Fruit fly (Drosophila melanogaster) whole organism, embryonic: ENCODE results near the gene upSET.

Experiments used
- ATbp ChIP-seq: fragments of 200-800 bp; sonication (Bioruptor generic); optimal IDR thresholded peaks from 2 replicates; lab custom pipeline; 2017; ENCODE audit warnings: missing biosample characterization, mild to moderate bottlenecking, missing genetic modification characterization, missing genetic modification reagents
- Abd-B ChIP-seq: fragments of 200-800 bp; sonication (Bioruptor generic); optimal IDR thresholded peaks from 2 replicates; lab custom pipeline; 2018; ENCODE audit warnings: missing biosample characterization, mild to moderate bottlenecking, missing genetic modification characterization, moderate library complexity
- Adf1 ChIP-seq: fragments of 200-800 bp; sonication (Bioruptor generic); IDR thresholded peaks from 2 replicates; pipeline ENCODE4 v1.3.6; 2022; ENCODE audit warnings: missing biosample characterization, missing genetic modification characterization
- Asciz ChIP-seq: fragments of 200-800 bp; sonication (Bioruptor generic); optimal IDR thresholded peaks from 2 replicates; lab custom pipeline; 2017; ENCODE audit warnings: missing biosample characterization, mild to moderate bottlenecking, missing genetic modification characterization, missing genetic modification reagents
- Atf3 ChIP-seq: fragments of 200-800 bp; sonication (Bioruptor generic); optimal IDR thresholded peaks from 3 replicates; lab custom pipeline; 2016; ENCODE audit warnings: missing biosample characterization, missing genetic modification characterization
- Awh ChIP-seq: fragments of 200-800 bp; sonication (Bioruptor generic); IDR thresholded peaks from 2 replicates; pipeline ENCODE4, ENCODE4 v1.3.6; 2022; ENCODE audit warnings: missing biosample characterization, missing genetic modification characterization
- CG11398 ChIP-seq: fragments of 200-800 bp; sonication (Bioruptor generic); optimal IDR thresholded peaks from 2 replicates; lab custom pipeline; 2016; ENCODE audit warnings: missing biosample characterization, missing genetic modification characterization
- CG13287 ChIP-seq: fragments of 200-800 bp; sonication (Bioruptor generic); IDR thresholded peaks from 2 replicates; pipeline ENCODE4 v1.3.6; 2022; ENCODE audit warnings: missing biosample characterization, missing genetic modification characterization; ENCODE audit not compliant: partially characterized antibody
- CG13894 ChIP-seq: fragments of 200-800 bp; sonication (Bioruptor generic); optimal IDR thresholded peaks from 3 replicates; lab custom pipeline; 2018; ENCODE audit warnings: missing biosample characterization, mild to moderate bottlenecking, missing genetic modification characterization, moderate library complexity
- CG14014 ChIP-seq: fragments of 200-800 bp; sonication (Bioruptor generic); IDR thresholded peaks from 2 replicates; pipeline ENCODE4 v1.3.6; 2022; ENCODE audit warnings: missing biosample characterization, missing genetic modification characterization
- CG15479 ChIP-seq: fragments of 200-800 bp; sonication (Bioruptor generic); optimal IDR thresholded peaks from 3 replicates; lab custom pipeline; 2019; ENCODE audit warnings: missing biosample characterization, mild to moderate bottlenecking, missing genetic modification characterization, moderate library complexity
- CG17186 ChIP-seq: fragments of 200-800 bp; sonication (Bioruptor generic); optimal IDR thresholded peaks from 3 replicates; lab custom pipeline; 2017; ENCODE audit warnings: missing biosample characterization, missing genetic modification reagents, missing genetic modification characterization
- CG17385 ChIP-seq: fragments of 200-800 bp; sonication (Bioruptor generic); optimal IDR thresholded peaks from 3 replicates; lab custom pipeline; 2018; ENCODE audit warnings: missing biosample characterization, mild to moderate bottlenecking, missing genetic modification characterization
- CG17829 ChIP-seq: fragments of 200-800 bp; optimal IDR thresholded peaks from 2 replicates; lab custom pipeline; 2019; ENCODE audit warnings: missing biosample characterization, mild to moderate bottlenecking, missing genetic modification characterization, moderate library complexity
- CG1832 ChIP-seq: fragments of 200-800 bp; sonication (Bioruptor generic); optimal IDR thresholded peaks from 2 replicates; lab custom pipeline; 2017; ENCODE audit warnings: missing biosample characterization, mild to moderate bottlenecking, missing genetic modification characterization, inconsistent platforms
- CG18599 ChIP-seq: fragments of 200-800 bp; sonication (Bioruptor generic); optimal IDR thresholded peaks from 3 replicates; lab custom pipeline; 2017; ENCODE audit warnings: missing biosample characterization, missing genetic modification characterization, mild to moderate bottlenecking, moderate library complexity, missing genetic modification reagents
- CG2120 ChIP-seq: fragments of 200-800 bp; sonication (Bioruptor generic); optimal IDR thresholded peaks from 3 replicates; lab custom pipeline; 2016; ENCODE audit warnings: missing biosample characterization, missing genetic modification characterization
- CG30020 ChIP-seq: fragments of 200-800 bp; optimal IDR thresholded peaks from 2 replicates; lab custom pipeline; 2019; ENCODE audit warnings: missing biosample characterization, mild to moderate bottlenecking, missing genetic modification characterization, moderate library complexity
- CG31441 ChIP-seq: fragments of 200-800 bp; sonication (Bioruptor generic); IDR thresholded peaks from 2 replicates; pipeline ENCODE4 v1.3.6; 2022; ENCODE audit warnings: missing biosample characterization, missing genetic modification characterization
- CG33213 ChIP-seq: fragments of 200-800 bp; sonication (Bioruptor generic); optimal IDR thresholded peaks from 3 replicates; lab custom pipeline; 2016; ENCODE audit warnings: missing biosample characterization, missing genetic modification characterization
- CG4360 ChIP-seq: fragments of 200-800 bp; sonication (Bioruptor generic); IDR thresholded peaks from 2 replicates; pipeline ENCODE4 v1.3.6; 2022; ENCODE audit warnings: missing biosample characterization, missing genetic modification characterization
- CG5953 ChIP-seq: fragments of 200-800 bp; sonication (Bioruptor generic); IDR thresholded peaks from 2 replicates; pipeline ENCODE4 v1.3.6; 2022; ENCODE audit warnings: missing biosample characterization, missing genetic modification characterization
- CG6254 ChIP-seq: fragments of 200-800 bp; sonication (Bioruptor generic); optimal IDR thresholded peaks from 3 replicates; lab custom pipeline; 2017; ENCODE audit warnings: mild to moderate bottlenecking, missing biosample characterization, missing genetic modification reagents, missing genetic modification characterization
- CG8478 ChIP-seq: fragments of >200 bp; optimal IDR thresholded peaks from 2 replicates; lab custom pipeline; 2018
- CG9215 ChIP-seq: fragments of 200-800 bp; sonication (Bioruptor generic); IDR thresholded peaks from 2 replicates; pipeline ENCODE4 v1.3.6; 2022; ENCODE audit warnings: missing biosample characterization, missing genetic modification characterization
- CG9817 ChIP-seq: fragments of 200-800 bp; sonication (Bioruptor generic); optimal IDR thresholded peaks from 2 replicates; lab custom pipeline; 2018; ENCODE audit warnings: missing biosample characterization, mild to moderate bottlenecking, missing genetic modification characterization, moderate library complexity
- Dek ChIP-seq: fragments of 200-800 bp; sonication (Bioruptor generic); optimal IDR thresholded peaks from 3 replicates; lab custom pipeline; 2019; ENCODE audit warnings: missing biosample characterization, mild to moderate bottlenecking, missing genetic modification characterization, moderate library complexity
- Ets65A ChIP-seq: fragments of 200-800 bp; sonication (Bioruptor generic); peaks from one replicate; lab custom pipeline; 2016; ENCODE audit warnings: missing biosample characterization, missing genetic modification characterization
- Gsc ChIP-seq: fragments of 200-800 bp; sonication (Bioruptor generic); IDR thresholded peaks from 2 replicates; pipeline ENCODE4 v1.3.6; 2022; ENCODE audit warnings: missing biosample characterization, missing genetic modification characterization
- MBD-R2 ChIP-seq: fragments of 200-800 bp; sonication (Bioruptor generic); IDR thresholded peaks from 2 replicates; pipeline ENCODE4 v1.3.6; 2022; ENCODE audit warnings: missing biosample characterization, missing genetic modification characterization
- Six4 ChIP-seq: fragments of 200-800 bp; sonication (Bioruptor generic); optimal IDR thresholded peaks from 2 replicates; lab custom pipeline; 2016; ENCODE audit warnings: missing biosample characterization, missing genetic modification characterization
- caup ChIP-seq: fragments of 200-800 bp; sonication (Bioruptor generic); optimal IDR thresholded peaks from 3 replicates; lab custom pipeline; 2017; ENCODE audit warnings: missing biosample characterization, mild to moderate bottlenecking, missing genetic modification characterization, moderate library complexity; ENCODE audit not compliant: severe bottlenecking
- chinmo ChIP-seq: fragments of 200-800 bp; sonication (Bioruptor generic); IDR thresholded peaks from 4 replicates; pipeline ENCODE4 v1.3.6; 2022; ENCODE audit warnings: missing biosample characterization, missing genetic modification characterization; ENCODE audit not compliant: partially characterized antibody
- emc ChIP-seq: fragments of 200-800 bp; sonication (Bioruptor generic); optimal IDR thresholded peaks from 2 replicates; lab custom pipeline; 2016; ENCODE audit warnings: missing biosample characterization, missing genetic modification characterization
- inv ChIP-seq: fragments of 200-800 bp; sonication (Bioruptor generic); IDR thresholded peaks from 2 replicates; pipeline ENCODE4 v1.3.6; 2022; ENCODE audit warnings: missing biosample characterization, missing genetic modification characterization; ENCODE audit not compliant: partially characterized antibody
- knrl ChIP-seq: fragments of 200-800 bp; sonication (Bioruptor generic); IDR thresholded peaks from 3 replicates; pipeline ENCODE4 v1.3.6; 2022; ENCODE audit warnings: missing biosample characterization, missing genetic modification characterization; ENCODE audit not compliant: partially characterized antibody
- lab ChIP-seq: fragments of 200-800 bp; sonication (Bioruptor generic); optimal IDR thresholded peaks from 3 replicates; lab custom pipeline; 2017; ENCODE audit warnings: missing biosample characterization, missing genetic modification characterization, mild to moderate bottlenecking, moderate library complexity, missing genetic modification reagents
- lilli ChIP-seq: fragments of 200-800 bp; sonication (Bioruptor generic); optimal IDR thresholded peaks from 3 replicates; lab custom pipeline; 2016; ENCODE audit warnings: missing biosample characterization, missing genetic modification characterization
- maf-S ChIP-seq: fragments of 200-800 bp; sonication (Bioruptor generic); optimal IDR thresholded peaks from 2 replicates; lab custom pipeline; 2016; ENCODE audit warnings: missing biosample characterization, missing genetic modification characterization
- nau ChIP-seq: fragments of 200-800 bp; sonication (Bioruptor generic); optimal IDR thresholded peaks from 3 replicates; lab custom pipeline; 2017; ENCODE audit warnings: missing biosample characterization, mild to moderate bottlenecking, missing genetic modification characterization, missing genetic modification reagents
- nom ChIP-seq: fragments of 200-800 bp; sonication (Bioruptor generic); optimal IDR thresholded peaks from 2 replicates; lab custom pipeline; 2017; ENCODE audit warnings: missing biosample characterization, missing genetic modification characterization, mild to moderate bottlenecking, moderate library complexity, missing genetic modification reagents
- peb ChIP-seq: fragments of 200-800 bp; sonication (Bioruptor generic); IDR thresholded peaks from 2 replicates; pipeline ENCODE4 v1.3.6; 2022; ENCODE audit warnings: missing biosample characterization, missing genetic modification characterization
- ro ChIP-seq: fragments of 200-800 bp; sonication (Bioruptor generic); IDR thresholded peaks from 2 replicates; pipeline ENCODE4 v1.3.6; 2022; ENCODE audit warnings: missing biosample characterization, missing genetic modification characterization
- sd ChIP-seq: fragments of 200-800 bp; sonication (Bioruptor generic); optimal IDR thresholded peaks from 3 replicates; lab custom pipeline; 2018; ENCODE audit warnings: missing biosample characterization, mild to moderate bottlenecking, missing genetic modification characterization, moderate library complexity
- tap ChIP-seq: fragments of 200-800 bp; optimal IDR thresholded peaks from 3 replicates; lab custom pipeline; 2019; ENCODE audit warnings: missing biosample characterization, mild to moderate bottlenecking, missing genetic modification characterization, moderate library complexity
- usp ChIP-seq: fragments of >200 bp; optimal IDR thresholded peaks from 2 replicates; lab custom pipeline; 2017; ENCODE audit warnings: missing biosample characterization, missing genetic modification characterization
- vnd ChIP-seq: fragments of 200-800 bp; sonication (Bioruptor generic); IDR thresholded peaks from 3 replicates; pipeline ENCODE4 v1.3.6; 2022; ENCODE audit warnings: missing biosample characterization, missing genetic modification characterization; ENCODE audit not compliant: partially characterized antibody
- zen ChIP-seq: fragments of 200-800 bp; sonication (Bioruptor generic); optimal IDR thresholded peaks from 3 replicates; lab custom pipeline; 2018; ENCODE audit warnings: missing biosample characterization, mild to moderate bottlenecking, missing genetic modification characterization, moderate library complexity

Gene upSET

DNA sequence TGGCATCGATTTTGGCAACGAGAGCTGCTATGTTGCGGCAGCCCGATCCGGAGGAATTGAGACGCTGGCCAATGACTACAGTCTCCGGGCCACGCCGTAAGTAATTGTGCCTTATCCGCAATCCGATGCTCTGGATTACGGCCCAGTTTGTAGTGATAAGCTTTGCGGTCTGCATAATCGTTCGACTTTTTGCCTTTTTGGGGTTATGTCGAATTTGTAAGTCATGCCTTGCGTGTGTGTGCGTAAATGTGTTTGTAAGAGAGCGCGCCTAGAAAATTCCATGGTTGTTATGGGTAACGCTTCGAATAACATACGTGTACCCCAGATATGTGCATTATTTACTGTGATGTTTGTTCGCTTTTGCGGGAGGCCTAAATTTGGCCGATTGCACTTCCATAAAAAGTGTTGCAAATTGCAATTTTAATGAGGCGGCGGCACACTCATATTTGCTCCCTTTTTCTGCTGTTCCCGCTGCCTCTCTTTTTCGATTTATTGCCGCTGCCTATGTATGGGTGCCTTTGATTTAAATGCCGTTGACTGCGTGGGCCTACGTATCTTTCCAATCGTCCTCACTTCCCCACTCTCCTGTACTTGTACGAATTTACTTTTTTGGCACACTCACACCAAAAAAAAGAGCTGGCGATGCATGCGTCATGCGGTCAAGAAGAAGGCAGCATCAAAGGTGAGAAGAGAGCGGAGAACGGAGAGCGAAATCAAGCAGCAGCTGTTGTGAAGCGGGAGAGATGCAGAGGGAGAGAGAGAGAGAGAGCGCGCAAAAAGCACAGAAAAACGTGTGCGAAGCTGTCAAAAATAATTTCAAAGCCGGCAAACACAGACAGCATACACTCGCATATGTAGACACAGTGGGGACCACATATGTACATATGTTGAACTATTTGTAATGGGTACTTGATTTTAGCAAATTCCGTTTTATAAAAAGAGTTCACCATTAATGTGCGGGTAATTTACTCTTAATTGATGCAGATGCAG lies 36.0 kb downstream of the upSET start (continued):
- no peak for TF ChIP-seq maf-S
- no peak; the same call in 1 of the 2 replicates for TF ChIP-seq Adf1 (GFP tag; lab: Robert Waterston, UW)
- TF ChIP-seq lab (GFP tag; lab: Kevin White, UChicago), result no peak
- no peak for TF ChIP-seq CG18599 (GFP tag; lab: Kevin White, UChicago)
- peak; percentile 32 for TF ChIP-seq CG17385 (GFP tag; lab: Kevin White, UChicago)
- peak; percentile 10 for TF ChIP-seq nom (GFP tag; lab: Kevin White, UChicago)
- no peak for TF ChIP-seq zen (tag; lab: Kevin White, UChicago)
- no peak for TF ChIP-seq Gsc (GFP tag; lab: Robert Waterston, UW)
- TF ChIP-seq MBD-R2 (GFP tag; lab: Robert Waterston, UW), result peak; percentile 40
- no peak for TF ChIP-seq CG15479 (GFP tag; lab: Kevin White, UChicago)
- no peak for TF ChIP-seq usp
- TF ChIP-seq CG6254 (GFP tag; lab: Kevin White, UChicago), result no peak
- no peak for TF ChIP-seq nau (GFP tag; lab: Kevin White, UChicago)
- no peak for TF ChIP-seq tap (tag; lab: Kevin White, UChicago)
- no peak for TF ChIP-seq emc (GFP tag; lab: Kevin White, UChicago)
- no peak for TF ChIP-seq CG8478 (lab: Kevin White, UChicago)
- TF ChIP-seq Abd-B (GFP tag; lab: Kevin White, UChicago), result no peak
- peak; percentile 51 for TF ChIP-seq CG13287 (GFP tag; lab: Robert Waterston, UW)
- no peak for TF ChIP-seq CG17186 (GFP tag; lab: Kevin White, UChicago)
- no peak for TF ChIP-seq CG33213 (GFP tag; lab: Kevin White, UChicago)
- no peak for TF ChIP-seq CG4360
- no peak for TF ChIP-seq caup (GFP tag; lab: Kevin White, UChicago)
- no peak for TF ChIP-seq Ets65A (GFP tag; lab: Kevin White, UChicago)
- TF ChIP-seq Awh (GFP tag; lab: Robert Waterston, UW), result peak; percentile 11; the same call in 1 of the 2 replicates
- TF ChIP-seq Asciz (GFP tag; lab: Kevin White, UChicago), result no peak
- TF ChIP-seq CG11398 (GFP tag; lab: Kevin White, UChicago), result no peak
- no peak for TF ChIP-seq ro (GFP tag; lab: Robert Waterston, UW)
- no peak for TF ChIP-seq CG9215 (GFP tag; lab: Robert Waterston, UW)
- no peak for TF ChIP-seq CG30020 (tag; lab: Kevin White, UChicago)
- TF ChIP-seq peb (GFP tag; lab: Robert Waterston, UW), result no peak
- peak; percentile 56 for TF ChIP-seq CG2120 (GFP tag; lab: Kevin White, UChicago)
- no peak for TF ChIP-seq CG31441 (GFP tag; lab: Robert Waterston, UW)
- TF ChIP-seq sd (tag; lab: Kevin White, UChicago), result peak; percentile 13
- no peak for TF ChIP-seq Atf3 (GFP tag; lab: Kevin White, UChicago)
- no peak for TF ChIP-seq ATbp (GFP tag; lab: Kevin White, UChicago)
- TF ChIP-seq CG14014 (GFP tag; lab: Robert Waterston, UW), result peak; percentile 31; the same call in 1 of the 2 replicates
- peak; percentile 89; the same call in 2 of the 4 replicates for TF ChIP-seq chinmo (GFP tag; lab: Robert Waterston, UW)
- no peak for TF ChIP-seq CG9817
- no peak for TF ChIP-seq Dek (tag; lab: Kevin White, UChicago)
- TF ChIP-seq Six4 (GFP tag; lab: Kevin White, UChicago), result no peak
- no peak for TF ChIP-seq CG5953
- no peak for TF ChIP-seq inv (GFP tag; lab: Robert Waterston, UW)
- TF ChIP-seq vnd (GFP tag; lab: Robert Waterston, UW), result no peak
- TF ChIP-seq lilli (GFP tag; lab: Kevin White, UChicago), result no peak
- TF ChIP-seq CG1832, result peak; percentile 67
- TF ChIP-seq CG13894, result no peak
- no peak for TF ChIP-seq knrl (GFP tag; lab: Robert Waterston, UW)
- no peak for TF ChIP-seq CG17829 (tag; lab: Kevin White, UChicago)
